Worm (Caenorhabditis elegans) whole organism, L2 larva: ENCODE data around the gene acs-3.

Source experiments
- C34F6.9 ChIP-seq: fragments of 150-350 bp; optimal IDR thresholded peaks from 2 replicates; lab custom pipeline; 2014; ENCODE audit warnings: missing biosample characterization, missing genetic modification characterization
- Y55F3AM.14 ChIP-seq: fragments of 200-800 bp; sonication (Bioruptor generic); optimal IDR thresholded peaks from 2 replicates; lab custom pipeline; 2018; ENCODE audit warnings: mild to moderate bottlenecking, missing genetic modification characterization, missing compliant biosample characterization
- alr-1 ChIP-seq: fragments of 150-350 bp; optimal IDR thresholded peaks from 2 replicates; lab custom pipeline; 2014; ENCODE audit warnings: missing biosample characterization, missing genetic modification characterization
- aly-2 ChIP-seq: fragments of 150-350 bp; optimal IDR thresholded peaks from 2 replicates; lab custom pipeline; 2014; ENCODE audit warnings: missing biosample characterization, missing genetic modification characterization
- ama-1 ChIP-seq: fragments of 150-350 bp; optimal IDR thresholded peaks from 2 replicates; lab custom pipeline; 2018; ENCODE audit warnings: inconsistent platforms
- ceh-16 ChIP-seq: fragments of 150-350 bp; optimal IDR thresholded peaks from 2 replicates; lab custom pipeline; 2014; ENCODE audit warnings: missing biosample characterization, missing genetic modification characterization
- ceh-82 ChIP-seq: fragments of 150-350 bp; optimal IDR thresholded peaks from 2 replicates; lab custom pipeline; 2014; ENCODE audit warnings: missing biosample characterization, missing genetic modification characterization
- crh-2 ChIP-seq: sonication (generic microtip); optimal IDR thresholded peaks from 2 replicates; lab custom pipeline; 2017; ENCODE audit warnings: missing biosample characterization, missing genetic modification characterization
- egl-27 ChIP-seq: sonication (generic microtip); optimal IDR thresholded peaks from 3 replicates; lab custom pipeline; 2017; ENCODE audit warnings: missing biosample characterization, missing genetic modification reagents, missing genetic modification characterization
- fos-1 ChIP-seq: fragments of 150-350 bp; optimal IDR thresholded peaks from 2 replicates; lab custom pipeline; 2014; ENCODE audit warnings: missing biosample characterization, missing genetic modification characterization
- gmeb-1 ChIP-seq: fragments of 150-350 bp; optimal IDR thresholded peaks from 2 replicates; lab custom pipeline; 2014; ENCODE audit warnings: missing biosample characterization, missing genetic modification characterization
- lin-13 ChIP-seq: fragments of 150-350 bp; optimal IDR thresholded peaks from 2 replicates; lab custom pipeline; 2014; ENCODE audit warnings: missing biosample characterization, missing genetic modification reagents, missing genetic modification characterization
- lin-39 ChIP-seq: fragments of 150-350 bp; optimal IDR thresholded peaks from 2 replicates; lab custom pipeline; 2014; ENCODE audit warnings: missing biosample characterization, missing genetic modification reagents, missing genetic modification characterization
- lsy-2 ChIP-seq, 2 experiments: fragments of 150-350 bp in 1 of 2; sonication (generic microtip) in 1 of 2; optimal IDR thresholded peaks; 2 replicates each; lab custom pipeline; 2014 to 2017; ENCODE audit warnings: missing biosample characterization in 2 of 2, missing genetic modification characterization in 2 of 2
- mdl-1 ChIP-seq, 2 experiments: fragments of 150-350 bp in 1 of 2; sonication (generic microtip) in 1 of 2; optimal IDR thresholded peaks; 2 replicates each; lab custom pipeline; 2017; ENCODE audit warnings: missing biosample characterization in 2 of 2, missing genetic modification characterization in 2 of 2
- nhr-11 ChIP-seq: fragments of 150-350 bp; optimal IDR thresholded peaks from 2 replicates; lab custom pipeline; 2014; ENCODE audit warnings: missing biosample characterization, missing genetic modification characterization
- nhr-12 ChIP-seq: fragments of 150-350 bp; optimal IDR thresholded peaks from 2 replicates; lab custom pipeline; 2014; ENCODE audit warnings: missing biosample characterization, missing genetic modification characterization
- nhr-129 ChIP-seq: fragments of 150-350 bp; optimal IDR thresholded peaks from 2 replicates; lab custom pipeline; 2014; ENCODE audit warnings: missing biosample characterization, missing genetic modification characterization
- nhr-21 ChIP-seq: fragments of 150-350 bp; optimal IDR thresholded peaks from 2 replicates; lab custom pipeline; 2014; ENCODE audit warnings: missing biosample characterization, missing genetic modification characterization
- nhr-237 ChIP-seq: fragments of 150-350 bp; optimal IDR thresholded peaks from 2 replicates; lab custom pipeline; 2014; ENCODE audit warnings: missing biosample characterization, missing genetic modification characterization
- peb-1 ChIP-seq: fragments of 150-350 bp; optimal IDR thresholded peaks from 2 replicates; lab custom pipeline; 2014; ENCODE audit warnings: missing biosample characterization, missing genetic modification characterization
- skn-1 ChIP-seq: sonication (generic microtip); optimal IDR thresholded peaks from 2 replicates; lab custom pipeline; 2017; ENCODE audit warnings: missing biosample characterization, missing genetic modification characterization
- sma-3 ChIP-seq: sonication (generic microtip); optimal IDR thresholded peaks from 2 replicates; lab custom pipeline; 2016; ENCODE audit warnings: missing genetic modification reagents, missing genetic modification characterization, missing compliant biosample characterization
- sma-9 ChIP-seq, 2 experiments: fragments of 150-350 bp in 1 of 2; sonication (generic microtip) in 1 of 2; optimal IDR thresholded peaks; 2 replicates each; lab custom pipeline; 2014 to 2016; ENCODE audit warnings: missing genetic modification characterization in 2 of 2, mild to moderate bottlenecking in 1 of 2, missing biosample characterization in 1 of 2, missing compliant biosample characterization in 1 of 2, missing genetic modification reagents in 1 of 2, moderate library complexity in 1 of 2
- unc-39 ChIP-seq: fragments of 150-350 bp; optimal IDR thresholded peaks from 2 replicates; lab custom pipeline; 2014; ENCODE audit warnings: missing biosample characterization, missing genetic modification characterization
- unc-55 ChIP-seq: fragments of 150-350 bp; sonication (generic microtip); optimal IDR thresholded peaks from 3 replicates; lab custom pipeline; 2014; ENCODE audit warnings: missing biosample characterization, missing genetic modification reagents, missing genetic modification characterization
- unc-62 ChIP-seq: fragments of 150-350 bp; optimal IDR thresholded peaks from 2 replicates; lab custom pipeline; 2014; ENCODE audit warnings: missing biosample characterization, missing genetic modification reagents, missing genetic modification characterization
- zag-1 ChIP-seq: fragments of 150-350 bp; optimal IDR thresholded peaks from 2 replicates; lab custom pipeline; 2014; ENCODE audit warnings: missing biosample characterization, missing genetic modification characterization
- ztf-1 ChIP-seq: fragments of 200-800 bp; sonication (Bioruptor generic); conservative IDR thresholded peaks from 2 replicates; pipeline ENCODE4 v1.3.6; 2022; ENCODE audit warnings: missing genetic modification characterization, missing compliant biosample characterization
- ztf-11 ChIP-seq: sonication (generic microtip); optimal IDR thresholded peaks from 2 replicates; lab custom pipeline; 2017; ENCODE audit warnings: missing biosample characterization, missing genetic modification characterization
- ztf-4 ChIP-seq: fragments of 150-350 bp; optimal IDR thresholded peaks from 2 replicates; lab custom pipeline; 2014; ENCODE audit warnings: missing biosample characterization, missing genetic modification characterization

Gene acs-3

DNA sequence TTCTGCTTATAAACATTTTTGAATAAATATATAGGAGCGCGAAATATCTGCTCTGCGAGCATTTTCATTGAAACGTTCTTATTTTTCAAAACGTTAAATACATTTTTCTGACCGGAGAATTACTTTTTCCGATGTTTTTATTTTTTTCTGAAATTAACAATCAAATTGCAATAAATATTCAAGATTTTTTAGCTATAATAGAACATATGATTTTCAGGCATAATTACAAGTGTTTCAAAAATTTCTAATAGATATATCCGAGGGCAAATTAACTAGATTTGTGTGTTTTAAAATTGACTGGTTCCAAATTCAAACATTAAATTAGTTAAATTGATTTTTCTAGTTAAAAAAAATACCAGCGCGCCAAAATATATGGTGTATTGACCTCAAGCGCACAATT is 9.6 kb downstream of the acs-3 start, which contains the start of gene T08B1.4:
TSS of gene T08B1.4 (plus strand) at position 301 of the 400 bp plus-strand sequence.
- TF ChIP-seq lin-39 (tag; lab: Kevin White, UChicago) (no peak), zag-1 (tag; lab: Kevin White, UChicago) (no peak), lin-13 (GFP tag; lab: Kevin White, UChicago) (no peak), nhr-129 (no peak), mdl-1 (tag; optimal IDR thresholded peaks at IDR 0.05; lab: Kevin White, UChicago) (no peak), peb-1 (tag; lab: Kevin White, UChicago) (no peak), nhr-21 (tag; lab: Kevin White, UChicago) (no peak), ztf-4 (tag; lab: Kevin White, UChicago) (no peak), nhr-237 (tag; lab: Kevin White, UChicago) (no peak), aly-2 (no peak), ztf-11 (tag; lab: Kevin White, UChicago) (no peak), gmeb-1 (no peak)
- TF ChIP-seq, all 48 proteins: peak for 0

DNA sequence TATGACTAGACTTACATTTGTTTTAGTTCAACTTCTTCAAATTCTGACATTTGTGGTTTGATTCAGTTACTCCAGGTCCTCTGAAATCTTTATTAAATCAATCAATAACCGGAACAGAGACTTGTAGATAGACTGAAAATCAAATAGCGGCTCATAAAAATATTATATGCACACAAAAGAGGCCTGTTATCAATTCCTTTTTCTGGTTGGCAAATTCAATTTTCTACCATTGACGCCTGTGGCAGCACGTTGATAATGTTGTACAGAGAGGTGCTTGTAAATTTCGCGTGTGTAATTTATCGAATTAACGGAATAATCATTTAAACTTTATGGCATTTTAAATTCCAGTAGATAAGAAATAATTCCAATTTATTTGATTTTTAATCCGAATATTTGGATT is 17.6 kb downstream of the acs-3 start, which contains the start of gene T08B1.1:
TSS of gene T08B1.1 (minus strand) at position 92 of the 400 bp plus-strand sequence.
- TF ChIP-seq aly-2 (no peak), unc-55 (GFP tag; lab: Kevin White, UChicago) (no peak), crh-2 (peak; percentile 27), fos-1 (tag; lab: Kevin White, UChicago) (peak; percentile 55), lin-13 (GFP tag; lab: Kevin White, UChicago) (no peak)

- TF ChIP-seq crh-2, result peak; percentile 49
- no peak for TF ChIP-seq Y55F3AM.14 (GFP tag; lab: Kevin White, UChicago)
- TF ChIP-seq skn-1 (tag; lab: Kevin White, UChicago), result peak; percentile 6
- no peak for TF ChIP-seq sma-3
- no peak for TF ChIP-seq nhr-12
- TF ChIP-seq aly-2, result no peak
- peak; percentile 58 for TF ChIP-seq fos-1 (tag; lab: Kevin White, UChicago)
Measured at ce11 chrV:1989220-1989619, 19.9 kb downstream of the acs-3 start.

DNA sequence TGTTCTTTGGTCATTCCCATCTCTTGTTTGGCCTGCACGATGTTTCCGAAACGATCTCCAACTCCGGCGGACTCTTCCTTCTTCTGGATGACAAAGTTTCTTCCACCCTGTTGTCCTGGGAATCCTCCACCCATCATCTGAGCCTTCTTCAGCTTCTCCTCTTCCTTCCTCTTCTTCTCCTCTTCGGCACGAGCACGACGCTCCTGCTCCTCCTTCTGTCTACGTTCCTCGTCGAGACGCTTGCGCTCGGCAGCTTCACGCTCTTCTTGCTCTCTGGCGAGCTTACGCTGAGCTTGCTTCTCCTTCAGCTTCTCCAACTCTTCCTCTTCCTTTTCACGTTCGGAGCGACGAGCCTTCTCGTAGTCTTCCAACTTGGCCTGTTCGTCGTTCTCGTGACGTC is 22.1 kb downstream of the acs-3 start:
- no peak for TF ChIP-seq nhr-21 (tag; lab: Kevin White, UChicago)
- TF ChIP-seq ztf-1 (GFP tag; lab: Robert Waterston, UW), result no peak
- TF ChIP-seq sma-3, result no peak
- no peak for TF ChIP-seq unc-62 (GFP tag; lab: Kevin White, UChicago)
- no peak for TF ChIP-seq unc-39
- TF ChIP-seq lin-13 (GFP tag; lab: Kevin White, UChicago), result no peak
- no peak for TF ChIP-seq ztf-11 (tag; lab: Kevin White, UChicago)
- no peak for TF ChIP-seq ceh-16
- TF ChIP-seq egl-27 (tag; lab: Kevin White, UChicago), result no peak

DNA sequence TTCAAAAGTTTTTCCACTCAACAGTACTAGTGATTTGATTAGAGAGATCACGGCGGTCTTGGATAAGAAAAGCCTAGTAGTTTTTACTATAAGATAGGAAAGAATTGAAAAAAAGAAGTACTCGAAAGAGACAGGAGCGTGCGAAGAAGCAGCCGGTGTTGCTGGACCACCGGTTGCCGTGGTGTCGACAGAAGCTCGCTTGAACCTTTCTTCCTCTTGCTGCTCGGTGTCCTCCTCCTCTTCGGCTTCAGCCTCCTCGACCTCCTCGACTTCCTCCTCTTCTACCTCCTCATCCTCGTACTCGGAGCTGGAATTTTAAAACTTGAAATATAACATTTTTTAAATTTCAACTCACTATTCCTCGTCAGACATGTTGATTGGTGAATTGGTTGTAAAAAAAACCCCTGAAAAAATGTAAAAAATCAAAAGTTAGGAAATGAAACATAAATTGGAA is 23.2 kb downstream of the acs-3 start, which contains the start of gene tnt-4:
TSS of gene tnt-4 (minus strand) at position 404 of the 454 bp plus-strand sequence.
- TF ChIP-seq lsy-2 (tag; optimal IDR thresholded peaks at IDR 0.05; lab: Kevin White, UChicago) (no peak), zag-1 (tag; lab: Kevin White, UChicago) (no peak), ama-1 (lab: Kevin White, UChicago) (no peak), ceh-82 (tag; lab: Kevin White, UChicago) (no peak), alr-1 (no peak), ceh-16 (no peak), lin-13 (GFP tag; lab: Kevin White, UChicago) (no peak)

ce11 chrV:1998358-1998757 is 29.0 kb downstream of the acs-3 start:
- TF ChIP-seq unc-55 (GFP tag; lab: Kevin White, UChicago) (no peak), sma-9 (GFP tag; optimal IDR thresholded peaks at IDR 0.05; lab: Kevin White, UChicago) (peak; percentile 6), sma-9 (tag; optimal IDR thresholded peaks at IDR 0.05; lab: Kevin White, UChicago) (no peak)
- TF ChIP-seq, all 48 proteins: peak for 1

- TF ChIP-seq ceh-16, result no peak
- TF ChIP-seq Y55F3AM.14 (GFP tag; lab: Kevin White, UChicago), result no peak
- no peak for TF ChIP-seq C34F6.9 (tag; lab: Kevin White, UChicago)
- TF ChIP-seq nhr-11 (tag; lab: Kevin White, UChicago), result no peak
- no peak for TF ChIP-seq peb-1 (tag; lab: Kevin White, UChicago)
- TF ChIP-seq sma-9 (GFP tag; optimal IDR thresholded peaks at IDR 0.05; lab: Kevin White, UChicago), result peak; percentile 34
- no peak for TF ChIP-seq sma-9 (tag; optimal IDR thresholded peaks at IDR 0.05; lab: Kevin White, UChicago)
- TF ChIP-seq unc-55 (GFP tag; lab: Kevin White, UChicago), result no peak
- no peak for TF ChIP-seq ceh-82 (tag; lab: Kevin White, UChicago)
- peak; percentile 2 for TF ChIP-seq crh-2
- no peak for TF ChIP-seq unc-39
- TF ChIP-seq, all 48 proteins: peak for 2
Measured at ce11 chrV:1999531-2000094, 30.3 kb downstream of the acs-3 start, which contains the start of gene alh-5. Gene alh-5 (minus strand): TSS chrV:1999581.
